Worm (Caenorhabditis elegans) whole organism, young adult: ENCODE measurements around the gene Y73F4A.3.

ENCODE experiments used
- C06A6.2 ChIP-seq: fragments of 200-800 bp; sonication (Bioruptor generic); conservative IDR thresholded peaks from 2 replicates; pipeline ENCODE4 v1.3.6; 2022; ENCODE audit warnings: missing genetic modification characterization, missing compliant biosample characterization
- C17E4.6 ChIP-seq: fragments of 200-800 bp; sonication (Bioruptor generic); IDR thresholded peaks from 2 replicates; pipeline ENCODE4 v1.3.6; 2022; ENCODE audit warnings: missing genetic modification reagents, missing genetic modification characterization, missing compliant biosample characterization
- F23B12.7 ChIP-seq: sonication (generic microtip); optimal IDR thresholded peaks from 2 replicates; lab custom pipeline; 2017; ENCODE audit warnings: missing genetic modification characterization, mild to moderate bottlenecking, missing compliant biosample characterization, antibody characterized with exemption, moderate library complexity; ENCODE audit not compliant: insufficient read depth
- F37B4.10 ChIP-seq: fragments of 200-800 bp; sonication (Bioruptor generic); IDR thresholded peaks from 2 replicates; pipeline ENCODE4 v1.3.6; 2022; ENCODE audit warnings: missing genetic modification characterization, missing compliant biosample characterization
- F49E8.2 ChIP-seq: sonication (generic microtip); optimal IDR thresholded peaks from 3 replicates; lab custom pipeline; 2017; ENCODE audit warnings: missing genetic modification characterization, mild to moderate bottlenecking, missing compliant biosample characterization, antibody characterized with exemption, moderate library complexity; ENCODE audit not compliant: insufficient read depth
- F57A8.1 ChIP-seq: fragments of 200-800 bp; sonication (Bioruptor generic); optimal IDR thresholded peaks from 2 replicates; lab custom pipeline; 2018; ENCODE audit warnings: mild to moderate bottlenecking, missing genetic modification characterization, moderate library complexity, missing compliant biosample characterization
- F57C9.4 ChIP-seq: sonication (generic microtip); optimal IDR thresholded peaks from 2 replicates; lab custom pipeline; 2017; ENCODE audit warnings: mild to moderate bottlenecking, missing genetic modification characterization, missing compliant biosample characterization
- K12H6.12 ChIP-seq: fragments of 200-800 bp; sonication (Bioruptor generic); optimal IDR thresholded peaks from 2 replicates; lab custom pipeline; 2018; ENCODE audit warnings: mild to moderate bottlenecking, missing genetic modification characterization, missing compliant biosample characterization
- Y53G8AR.9 ChIP-seq: fragments of 200-800 bp; sonication (Bioruptor generic); conservative IDR thresholded peaks from 2 replicates; pipeline ENCODE4 v1.3.6; 2022; ENCODE audit warnings: missing genetic modification reagents, missing genetic modification characterization, missing compliant biosample characterization
- Y56A3A.18 ChIP-seq: fragments of 200-800 bp; sonication (Bioruptor generic); IDR thresholded peaks from 2 replicates; pipeline ENCODE4 v1.3.6; 2022; ENCODE audit warnings: missing genetic modification reagents, missing genetic modification characterization, missing compliant biosample characterization
- Y95B8A.8 ChIP-seq: fragments of 200-800 bp; sonication (Bioruptor generic); IDR thresholded peaks from 2 replicates; pipeline ENCODE4 v1.3.6; 2022; ENCODE audit warnings: missing genetic modification reagents, missing genetic modification characterization, missing compliant biosample characterization
- ZK185.1 ChIP-seq: sonication (generic microtip); optimal IDR thresholded peaks from 2 replicates; lab custom pipeline; 2016; ENCODE audit warnings: mild to moderate bottlenecking, missing genetic modification characterization, missing compliant biosample characterization; ENCODE audit not compliant: poor library complexity, severe bottlenecking
- ama-1 ChIP-seq, 3 experiments: fragments of 150-350 bp in 1 of 3; sonication (generic microtip) in 2 of 3; optimal IDR thresholded peaks; 2 replicates each; lab custom pipeline; 2014 to 2018; ENCODE audit warnings: missing biosample characterization in 2 of 3, missing genetic modification characterization in 2 of 3, missing genetic modification reagents in 2 of 3
- attf-5 ChIP-seq: fragments of 200-800 bp; sonication (Bioruptor generic); optimal IDR thresholded peaks from 2 replicates; lab custom pipeline; 2018; ENCODE audit warnings: mild to moderate bottlenecking, missing genetic modification characterization, missing compliant biosample characterization
- attf-6 ChIP-seq: fragments of 200-800 bp; sonication (Bioruptor generic); IDR thresholded peaks from 2 replicates; pipeline ENCODE4 v1.3.6; 2022; ENCODE audit warnings: missing genetic modification reagents, missing genetic modification characterization, missing compliant biosample characterization
- bed-2 ChIP-seq: fragments of 200-800 bp; sonication (Bioruptor generic); IDR thresholded peaks from 2 replicates; pipeline ENCODE4 v1.3.6; 2022; ENCODE audit warnings: missing genetic modification reagents, missing genetic modification characterization, missing compliant biosample characterization
- cebp-2 ChIP-seq: fragments of 200-800 bp; sonication (Bioruptor generic); IDR thresholded peaks from 2 replicates; pipeline ENCODE4 v1.3.6; 2022; ENCODE audit warnings: missing genetic modification characterization, missing compliant biosample characterization
- ceh-100 ChIP-seq: fragments of 200-800 bp; sonication (Bioruptor generic); IDR thresholded peaks from 2 replicates; pipeline ENCODE4 v1.3.6; 2022; ENCODE audit warnings: missing genetic modification reagents, missing genetic modification characterization, missing compliant biosample characterization
- ceh-58 ChIP-seq: fragments of 200-800 bp; sonication (Bioruptor generic); IDR thresholded peaks from 2 replicates; pipeline ENCODE4 v1.3.6; 2022; ENCODE audit warnings: missing genetic modification characterization, missing compliant biosample characterization
- ceh-91 ChIP-seq: fragments of 200-800 bp; sonication (Bioruptor generic); IDR thresholded peaks from 2 replicates; pipeline ENCODE4 v1.3.6; 2022; ENCODE audit warnings: missing genetic modification reagents, missing genetic modification characterization, missing compliant biosample characterization
- dpff-1 ChIP-seq: sonication (generic microtip); optimal IDR thresholded peaks from 2 replicates; lab custom pipeline; 2017; ENCODE audit warnings: mild to moderate bottlenecking, missing genetic modification characterization, missing compliant biosample characterization
- dpl-1 ChIP-seq: fragments of 150-350 bp; optimal IDR thresholded peaks from 2 replicates; lab custom pipeline; 2014; ENCODE audit warnings: missing biosample characterization, missing genetic modification reagents, missing genetic modification characterization
- hmg-1.2 ChIP-seq: fragments of 200-800 bp; sonication (Bioruptor generic); IDR thresholded peaks from 2 replicates; pipeline ENCODE4 v1.3.6; 2022; ENCODE audit warnings: missing genetic modification reagents, missing genetic modification characterization, missing compliant biosample characterization
- hrde-1 ChIP-seq: sonication (generic microtip); optimal IDR thresholded peaks from 2 replicates; lab custom pipeline; 2016; ENCODE audit warnings: missing genetic modification characterization, mild to moderate bottlenecking, missing compliant biosample characterization, moderate library complexity, missing genotype, missing genetic modification reagents, borderline replicate concordance
- hsf-1 ChIP-seq: fragments of 200-800 bp; sonication (Bioruptor generic); IDR thresholded peaks from 2 replicates; pipeline ENCODE4 v1.3.6; 2022; ENCODE audit warnings: missing genetic modification reagents, missing genetic modification characterization, missing compliant biosample characterization
- lsy-27 ChIP-seq: sonication (generic microtip); optimal IDR thresholded peaks from 2 replicates; lab custom pipeline; 2017; ENCODE audit warnings: missing genetic modification characterization, mild to moderate bottlenecking, missing compliant biosample characterization, antibody characterized with exemption, missing genotype, borderline replicate concordance; ENCODE audit not compliant: insufficient read depth
- madf-3 ChIP-seq: fragments of 200-800 bp; sonication (Bioruptor generic); IDR thresholded peaks from 2 replicates; pipeline ENCODE4 v1.3.6; 2022; ENCODE audit warnings: missing genetic modification reagents, missing genetic modification characterization, missing compliant biosample characterization
- mes-4 ChIP-seq: sonication (generic microtip); optimal IDR thresholded peaks from 2 replicates; lab custom pipeline; 2016; ENCODE audit warnings: missing genotype, missing genetic modification characterization, missing compliant biosample characterization
- nfya-2 ChIP-seq: fragments of 200-800 bp; sonication (Bioruptor generic); IDR thresholded peaks from 2 replicates; pipeline ENCODE4 v1.3.6; 2022; ENCODE audit warnings: missing genetic modification reagents, missing genetic modification characterization, missing compliant biosample characterization
- pha-4 ChIP-seq: fragments of 150-350 bp; sonication (generic microtip); optimal IDR thresholded peaks from 2 replicates; lab custom pipeline; 2014; ENCODE audit warnings: missing biosample characterization, missing genetic modification reagents, missing genetic modification characterization
- repo-1 ChIP-seq: sonication (generic microtip); optimal IDR thresholded peaks from 2 replicates; lab custom pipeline; 2017; ENCODE audit warnings: mild to moderate bottlenecking, missing genetic modification characterization, missing compliant biosample characterization
- sdz-38 ChIP-seq: sonication (generic microtip); optimal IDR thresholded peaks from 2 replicates; lab custom pipeline; 2016; ENCODE audit warnings: missing genotype, missing genetic modification characterization, missing compliant biosample characterization
- snpc-3.4 ChIP-seq: sonication (generic microtip); optimal IDR thresholded peaks from 2 replicates; lab custom pipeline; 2017; ENCODE audit warnings: missing genetic modification characterization, mild to moderate bottlenecking, missing compliant biosample characterization, antibody characterized with exemption, moderate library complexity, missing genotype, missing genetic modification reagents
- snpc-4 ChIP-seq, 5 experiments: fragments of 150-350 bp in 1 of 5; sonication (generic microtip) in 4 of 5; optimal IDR thresholded peaks; 2 replicates each; lab custom pipeline; 2014 to 2018; ENCODE audit warnings: missing genetic modification characterization in 5 of 5, missing biosample characterization in 3 of 5, antibody characterized with exemption in 2 of 5, mild to moderate bottlenecking in 2 of 5, missing compliant biosample characterization in 2 of 5, missing genotype in 2 of 5, moderate library complexity in 2 of 5, missing genetic modification reagents in 1 of 5
- tbp1 ChIP-seq: fragments of 200-800 bp; sonication (Bioruptor generic); optimal IDR thresholded peaks from 2 replicates; lab custom pipeline; 2018; ENCODE audit warnings: mild to moderate bottlenecking, missing genetic modification characterization, missing compliant biosample characterization
- zim-3 ChIP-seq: sonication (generic microtip); optimal IDR thresholded peaks from 2 replicates; lab custom pipeline; 2017; ENCODE audit warnings: mild to moderate bottlenecking, missing genetic modification characterization, moderate library complexity, missing compliant biosample characterization
- ztf-18 ChIP-seq: sonication (generic microtip); optimal IDR thresholded peaks from 2 replicates; lab custom pipeline; 2016; ENCODE audit warnings: missing genotype, mild to moderate bottlenecking, missing genetic modification characterization, missing compliant biosample characterization
- ztf-25 ChIP-seq: fragments of 200-800 bp; sonication (Bioruptor generic); IDR thresholded peaks from 2 replicates; pipeline ENCODE4 v1.3.6; 2022; ENCODE audit warnings: missing genetic modification reagents, missing genetic modification characterization, missing compliant biosample characterization

The Y73F4A.3 gene

ce11 chrIV:9043224-9043623 lies 2.9 kb upstream of the Y73F4A.3 start, which contains the start of gene Y73F4A.2:
Gene Y73F4A.2 (minus strand): TSS chrIV:9043347.
- no peak for TF ChIP-seq Y56A3A.18 (GFP tag; lab: Robert Waterston, UW)
- no peak for TF ChIP-seq lsy-27 (tag; lab: Kevin White, UChicago)
- no peak for TF ChIP-seq sdz-38 (tag; lab: Kevin White, UChicago)
- TF ChIP-seq snpc-4 (GFP tag; optimal IDR thresholded peaks at IDR 0.05; lab: Kevin White, UChicago) = no peak
- TF ChIP-seq snpc-4 (tag; optimal IDR thresholded peaks at IDR 0.05; lab: Kevin White, UChicago) = no peak
- TF ChIP-seq attf-6 = no peak
- no peak for TF ChIP-seq ZK185.1 (tag; lab: Kevin White, UChicago)
- TF ChIP-seq cebp-2 (GFP tag; lab: Robert Waterston, UW) = no peak
- TF ChIP-seq F37B4.10 (GFP tag; lab: Robert Waterston, UW) = no peak
- no peak for TF ChIP-seq hmg-1.2
- no peak for TF ChIP-seq C06A6.2 (GFP tag; lab: Robert Waterston, UW)
- no peak for TF ChIP-seq C17E4.6 (GFP tag; lab: Robert Waterston, UW)
- no peak for TF ChIP-seq hrde-1
- no peak for TF ChIP-seq nfya-2 (GFP tag; lab: Robert Waterston, UW)
- no peak for TF ChIP-seq ceh-100 (GFP tag; lab: Robert Waterston, UW)
- TF ChIP-seq madf-3 (GFP tag; lab: Robert Waterston, UW) = no peak

ce11 chrIV:9037063-9037462 lies 3.2 kb downstream of the Y73F4A.3 start, which contains the start of gene C53D6.7:
Gene C53D6.7 (minus strand): TSS chrIV:9037163.
- TF ChIP-seq zim-3 (no peak), snpc-3.4 (tag; lab: Kevin White, UChicago) (no peak), hsf-1 (no peak), repo-1 (no peak), mes-4 (tag; lab: Kevin White, UChicago) (no peak), F23B12.7 (tag; lab: Kevin White, UChicago) (no peak), tbp1 (GFP tag; lab: Kevin White, UChicago) (no peak), F57C9.4 (tag; lab: Kevin White, UChicago) (no peak), F49E8.2 (tag; lab: Kevin White, UChicago) (no peak), Y95B8A.8 (GFP tag; lab: Robert Waterston, UW) (no peak), dpl-1 (no peak), attf-5 (no peak), ztf-18 (tag; lab: Kevin White, UChicago) (no peak), ceh-58 (GFP tag; lab: Robert Waterston, UW) (no peak), dpff-1 (tag; lab: Kevin White, UChicago) (no peak), ama-1 (optimal IDR thresholded peaks at IDR 0.05; lab: Kevin White, UChicago) (no peak), ama-1 (GFP tag; optimal IDR thresholded peaks at IDR 0.05; lab: Kevin White, UChicago) (no peak), ceh-91 (GFP tag; lab: Robert Waterston, UW) (no peak), bed-2 (GFP tag; lab: Robert Waterston, UW) (no peak)

- no peak for TF ChIP-seq ceh-58 (GFP tag; lab: Robert Waterston, UW)
- TF ChIP-seq ztf-25 (GFP tag; lab: Robert Waterston, UW) = no peak
- no peak for TF ChIP-seq lsy-27 (tag; lab: Kevin White, UChicago)
- no peak for TF ChIP-seq Y53G8AR.9 (GFP tag; lab: Robert Waterston, UW)
- no peak for TF ChIP-seq K12H6.12 (tag; lab: Kevin White, UChicago)
- no peak for TF ChIP-seq pha-4
- TF ChIP-seq F57A8.1 (GFP tag; lab: Kevin White, UChicago) = no peak
Observed at ce11 chrIV:9034340-9034739, 6.0 kb downstream of the Y73F4A.3 start, which contains the start of gene C53D6.10. Gene C53D6.10 (minus strand): TSS chrIV:9034440.
